Worm (Caenorhabditis elegans) whole organism, L4 larva: Measurements from ENCODE around the gene F42A10.5.
"Not testable (repeated sequence)": the region's sequence is repeated elsewhere in the genome, so short reads cannot be mapped to it uniquely, and the experiment has no call there.

Experiments
- F10B5.3 ChIP-seq: sonication (generic microtip); optimal IDR thresholded peaks from 2 replicates; lab custom pipeline; 2016; ENCODE audit warnings: mild to moderate bottlenecking, missing genetic modification characterization, missing compliant biosample characterization
- F37D6.2 ChIP-seq: sonication (generic microtip); optimal IDR thresholded peaks from 2 replicates; lab custom pipeline; 2016; ENCODE audit warnings: mild to moderate bottlenecking, missing genetic modification characterization, missing compliant biosample characterization
- T20F7.1 ChIP-seq: fragments of 200-800 bp; sonication (Bioruptor generic); optimal IDR thresholded peaks from 2 replicates; lab custom pipeline; 2018; ENCODE audit warnings: mild to moderate bottlenecking, missing genetic modification characterization, missing compliant biosample characterization
- T26A8.4 ChIP-seq: fragments of 200-800 bp; sonication (Bioruptor generic); IDR thresholded peaks from 2 replicates; pipeline ENCODE4 v1.3.6; 2022; ENCODE audit warnings: missing genetic modification characterization, missing compliant biosample characterization
- Y48G9A.11 ChIP-seq: fragments of 200-800 bp; sonication (Bioruptor generic); IDR thresholded peaks from 2 replicates; pipeline ENCODE4 v1.3.6; 2022; ENCODE audit warnings: missing genetic modification reagents, missing genetic modification characterization, missing compliant biosample characterization
- Y5F2A.4 ChIP-seq: fragments of 200-800 bp; sonication (Bioruptor generic); optimal IDR thresholded peaks from 2 replicates; lab custom pipeline; 2018; ENCODE audit warnings: mild to moderate bottlenecking, missing genetic modification characterization, missing compliant biosample characterization
- Y75B8A.6 ChIP-seq: fragments of 200-800 bp; sonication (Bioruptor generic); IDR thresholded peaks from 2 replicates; pipeline ENCODE4 v1.3.6; 2022; ENCODE audit warnings: missing genetic modification reagents, missing genetic modification characterization, missing compliant biosample characterization
- aha-1 ChIP-seq: fragments of 150-350 bp; peaks from one replicate; lab custom pipeline; 2014; ENCODE audit warnings: missing biosample characterization, missing genetic modification characterization
- ceh-20 ChIP-seq: fragments of 200-800 bp; sonication (Bioruptor generic); IDR thresholded peaks from 2 replicates; pipeline ENCODE4 v1.3.6; 2022; ENCODE audit warnings: missing genetic modification reagents, missing genetic modification characterization, missing compliant biosample characterization
- ceh-28 ChIP-seq: fragments of 150-350 bp; optimal IDR thresholded peaks from 2 replicates; lab custom pipeline; 2014; ENCODE audit warnings: missing biosample characterization, missing genetic modification reagents, missing genetic modification characterization
- ceh-44 ChIP-seq: fragments of 200-800 bp; sonication (Bioruptor generic); IDR thresholded peaks from 2 replicates; pipeline ENCODE4 v1.3.6; 2022; ENCODE audit warnings: missing genetic modification reagents, missing genetic modification characterization, missing compliant biosample characterization
- cey-2 ChIP-seq: sonication (generic microtip); optimal IDR thresholded peaks from 3 replicates; lab custom pipeline; 2017; ENCODE audit warnings: missing genetic modification characterization, mild to moderate bottlenecking, missing compliant biosample characterization, antibody characterized with exemption, borderline replicate concordance; ENCODE audit not compliant: insufficient read depth
- ctbp-1 ChIP-seq: fragments of 200-800 bp; sonication (Bioruptor generic); IDR thresholded peaks from 2 replicates; pipeline ENCODE4 v1.3.6; 2022; ENCODE audit warnings: missing genetic modification reagents, missing genetic modification characterization, missing compliant biosample characterization
- dmd-6 ChIP-seq: fragments of 200-800 bp; sonication (Bioruptor generic); IDR thresholded peaks from 2 replicates; pipeline ENCODE4 v1.3.6; 2022; ENCODE audit warnings: missing genetic modification reagents, missing genetic modification characterization, missing compliant biosample characterization
- dmd-8 ChIP-seq: fragments of 200-800 bp; sonication (Bioruptor generic); IDR thresholded peaks from 2 replicates; pipeline ENCODE4 v1.3.6; 2022; ENCODE audit warnings: missing genetic modification characterization, missing compliant biosample characterization
- dmd-9 ChIP-seq: fragments of 200-800 bp; sonication (Bioruptor generic); IDR thresholded peaks from 2 replicates; pipeline ENCODE4 v1.3.6; 2022; ENCODE audit warnings: missing genetic modification reagents, missing genetic modification characterization, missing compliant biosample characterization
- dve-1 ChIP-seq: sonication (generic microtip); optimal IDR thresholded peaks from 2 replicates; lab custom pipeline; 2017; ENCODE audit warnings: antibody characterized with exemption, mild to moderate bottlenecking, missing genetic modification characterization, missing compliant biosample characterization; ENCODE audit not compliant: insufficient read depth
- gei-8 ChIP-seq: fragments of 200-800 bp; sonication (Bioruptor generic); optimal IDR thresholded peaks from 2 replicates; lab custom pipeline; 2018; ENCODE audit warnings: mild to moderate bottlenecking, missing genetic modification characterization, missing compliant biosample characterization
- hif-1 ChIP-seq, 2 experiments: sonication (generic microtip); optimal IDR thresholded peaks; 2 replicates each; lab custom pipeline; 2016 to 2017; ENCODE audit warnings: missing compliant biosample characterization in 2 of 2, missing genetic modification characterization in 2 of 2, missing genetic modification reagents in 2 of 2, missing genotype in 2 of 2, mild to moderate bottlenecking in 1 of 2
- hlh-11 ChIP-seq: fragments of 200-800 bp; sonication (Bioruptor generic); optimal IDR thresholded peaks from 2 replicates; lab custom pipeline; 2018; ENCODE audit warnings: mild to moderate bottlenecking, missing genetic modification characterization, missing compliant biosample characterization
- hlh-30 ChIP-seq: sonication (generic microtip); optimal IDR thresholded peaks from 2 replicates; lab custom pipeline; 2017; ENCODE audit warnings: antibody characterized with exemption, mild to moderate bottlenecking, missing genetic modification characterization, missing compliant biosample characterization; ENCODE audit not compliant: insufficient read depth
- hmg-1.1 ChIP-seq: fragments of 200-800 bp; sonication (Bioruptor generic); IDR thresholded peaks from 2 replicates; pipeline ENCODE4 v1.3.6; 2022; ENCODE audit warnings: missing genetic modification reagents, missing genetic modification characterization, missing compliant biosample characterization
- lin-38 ChIP-seq: fragments of 200-800 bp; sonication (Bioruptor generic); IDR thresholded peaks from 2 replicates; pipeline ENCODE4 v1.3.6; 2022; ENCODE audit warnings: missing genetic modification reagents, missing genetic modification characterization, missing compliant biosample characterization
- lsy-2 ChIP-seq, 2 experiments: fragments of 150-350 bp in 1 of 2; sonication (generic microtip) in 1 of 2; optimal IDR thresholded peaks; 2 replicates each; lab custom pipeline; 2014 to 2017; ENCODE audit warnings: missing biosample characterization in 2 of 2, missing genetic modification characterization in 2 of 2
- mep-1 ChIP-seq: fragments of 150-350 bp; sonication (generic microtip); optimal IDR thresholded peaks from 3 replicates; lab custom pipeline; 2014; ENCODE audit warnings: missing biosample characterization, missing genetic modification characterization
- mes-2 ChIP-seq: sonication (generic microtip); optimal IDR thresholded peaks from 2 replicates; lab custom pipeline; 2016; ENCODE audit warnings: missing genotype, mild to moderate bottlenecking, missing genetic modification characterization, missing compliant biosample characterization; ENCODE audit not compliant: poor library complexity, severe bottlenecking
- mxl-3 ChIP-seq: fragments of 200-800 bp; sonication (Bioruptor generic); optimal IDR thresholded peaks from 2 replicates; lab custom pipeline; 2018; ENCODE audit warnings: mild to moderate bottlenecking, missing genetic modification characterization, missing compliant biosample characterization
- nhr-10 ChIP-seq: fragments of 150-350 bp; optimal IDR thresholded peaks from 2 replicates; lab custom pipeline; 2014; ENCODE audit warnings: missing biosample characterization, missing genetic modification characterization
- nhr-102 ChIP-seq: sonication (generic microtip); optimal IDR thresholded peaks from 2 replicates; lab custom pipeline; 2016; ENCODE audit warnings: mild to moderate bottlenecking, missing genetic modification characterization, moderate library complexity, missing compliant biosample characterization
- nhr-11 ChIP-seq: fragments of 150-350 bp; optimal IDR thresholded peaks from 2 replicates; lab custom pipeline; 2014; ENCODE audit warnings: missing biosample characterization, missing genetic modification characterization
- nhr-28 ChIP-seq: fragments of 150-350 bp; optimal IDR thresholded peaks from 2 replicates; lab custom pipeline; 2014; ENCODE audit warnings: missing biosample characterization, missing genetic modification characterization
- nhr-42 ChIP-seq: fragments of 200-800 bp; sonication (Bioruptor generic); IDR thresholded peaks from 2 replicates; pipeline ENCODE4 v1.3.6; 2022; ENCODE audit warnings: missing genetic modification characterization, missing compliant biosample characterization
- nhr-48 ChIP-seq: sonication (generic microtip); optimal IDR thresholded peaks from 2 replicates; lab custom pipeline; 2016; ENCODE audit warnings: mild to moderate bottlenecking, missing genetic modification characterization, missing compliant biosample characterization
- pha-4 ChIP-seq, 2 experiments: fragments of 150-350 bp in 1 of 2; fragments of 200-800 bp in 1 of 2; sonication (Bioruptor generic) in 1 of 2; IDR thresholded peaks in 1 of 2; optimal IDR thresholded peaks in 1 of 2; 2 replicates each; pipeline versions ENCODE4 v1.3.6 to Lab custom; 2014 to 2022; ENCODE audit warnings: missing genetic modification characterization in 2 of 2, missing genetic modification reagents in 2 of 2, missing biosample characterization in 1 of 2, missing compliant biosample characterization in 1 of 2
- php-3 ChIP-seq: fragments of 200-800 bp; sonication (Bioruptor generic); IDR thresholded peaks from 2 replicates; pipeline ENCODE4 v1.3.6; 2022; ENCODE audit warnings: missing genetic modification reagents, missing genetic modification characterization, missing compliant biosample characterization
- rbr-2 ChIP-seq: sonication (generic microtip); optimal IDR thresholded peaks from 2 replicates; lab custom pipeline; 2016; ENCODE audit warnings: missing genotype, missing genetic modification characterization, missing compliant biosample characterization
- set-16 ChIP-seq: fragments of 200-800 bp; sonication (Bioruptor generic); IDR thresholded peaks from 2 replicates; pipeline ENCODE4 v1.3.6; 2022; ENCODE audit warnings: missing genetic modification reagents, missing genetic modification characterization, missing compliant biosample characterization
- skn-1 ChIP-seq: fragments of 150-350 bp; optimal IDR thresholded peaks from 2 replicates; lab custom pipeline; 2014; ENCODE audit warnings: missing biosample characterization, missing genetic modification characterization
- snpc-1.2 ChIP-seq: fragments of 200-800 bp; sonication (Bioruptor generic); IDR thresholded peaks from 2 replicates; pipeline ENCODE4 v1.3.6; 2022; ENCODE audit warnings: missing genetic modification reagents, missing genetic modification characterization, missing compliant biosample characterization
- spr-1 ChIP-seq: sonication (generic microtip); optimal IDR thresholded peaks from 2 replicates; lab custom pipeline; 2016; ENCODE audit warnings: mild to moderate bottlenecking, missing genetic modification characterization, missing compliant biosample characterization
- spr-3 ChIP-seq: fragments of 200-800 bp; sonication (Bioruptor generic); optimal IDR thresholded peaks from 2 replicates; lab custom pipeline; 2018; ENCODE audit warnings: mild to moderate bottlenecking, missing genetic modification characterization, missing compliant biosample characterization
- unc-130 ChIP-seq: sonication (generic microtip); optimal IDR thresholded peaks from 2 replicates; lab custom pipeline; 2016; ENCODE audit warnings: missing genetic modification reagents, missing genetic modification characterization, missing compliant biosample characterization
- unc-62 ChIP-seq, 3 experiments: fragments of 150-350 bp in 1 of 3; sonication (generic microtip); optimal IDR thresholded peaks in 2 of 3; peaks in 1 of 3; 1 replicate in 1 of 3; 2 replicates in 2 of 3; lab custom pipeline; 2014 to 2017; ENCODE audit warnings: missing biosample characterization in 3 of 3, missing genetic modification characterization in 3 of 3, missing genetic modification reagents in 3 of 3, missing genotype in 1 of 3
- ztf-7 ChIP-seq: fragments of 150-350 bp; optimal IDR thresholded peaks from 2 replicates; lab custom pipeline; 2014; ENCODE audit warnings: missing biosample characterization, missing genetic modification characterization

F42A10.5 gene

DNA sequence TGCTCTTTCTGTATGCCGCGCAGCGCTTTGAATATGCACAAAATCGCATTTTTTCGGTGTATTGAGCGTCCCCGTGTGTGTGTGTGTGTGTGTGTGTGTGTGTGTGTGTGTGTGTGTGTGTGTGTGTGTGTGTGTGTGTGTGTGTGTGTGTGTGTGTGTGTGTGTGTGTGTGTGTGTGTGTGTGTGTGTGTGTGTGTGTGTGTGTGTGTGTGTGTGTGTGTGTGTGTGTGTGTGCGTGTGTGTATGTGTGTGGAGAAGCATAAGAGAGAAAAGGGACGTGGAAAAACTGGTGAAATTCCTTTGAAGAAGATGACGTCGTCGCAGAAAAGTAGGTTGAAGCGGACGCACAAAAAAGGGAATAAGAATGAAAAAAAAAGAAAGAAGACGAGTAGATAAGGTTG, 39.9 kb downstream of the F42A10.5 start:
- TF ChIP-seq spr-1 (peak; percentile 3), lsy-2 (tag; optimal IDR thresholded peaks at IDR 0.05; lab: Kevin White, UChicago) (peak; percentile 2 to 4), F37D6.2 (peak; percentile 78), T26A8.4 (GFP tag; lab: Robert Waterston, UW) (0 out of 2 replicates have a peak, but pooled peaks have one; percentile 18), gei-8 (GFP tag; lab: Kevin White, UChicago) (peak; percentile 54), hif-1 (tag; optimal IDR thresholded peaks at IDR 0.05; lab: Kevin White, UChicago) (peak in 1 of 2 experiments; percentile 87), mep-1 (tag; lab: Kevin White, UChicago) (peak; percentile 74), mxl-3 (GFP tag; lab: Kevin White, UChicago) (peak; percentile 70), pha-4 (GFP tag; IDR thresholded peaks at IDR 0.05; lab: Robert Waterston, UW) (peak; percentile 57; the same call in 1 of the 2 replicates), nhr-42 (GFP tag; lab: Robert Waterston, UW) (peak; percentile 26; the same call in 1 of the 2 replicates), ctbp-1 (GFP tag; lab: Robert Waterston, UW) (peak; percentile 86; the same call in 1 of the 2 replicates), ceh-20 (GFP tag; lab: Robert Waterston, UW) (peak; percentile 75), set-16 (GFP tag; lab: Robert Waterston, UW) (peak; percentile 51), Y5F2A.4 (GFP tag; lab: Kevin White, UChicago) (peak; percentile 7), spr-3 (GFP tag; lab: Kevin White, UChicago) (peak; percentile 64), dve-1 (tag; lab: Kevin White, UChicago) (peak; percentile 84), unc-62 (GFP tag; optimal IDR thresholded peaks at IDR 0.05 in 1 of 2; lab: Kevin White, UChicago) (peak in 1 of 2 experiments; percentile 11), dmd-6 (GFP tag; lab: Robert Waterston, UW) (peak; percentile 49), T20F7.1 (peak; percentile 67), dmd-9 (GFP tag; lab: Robert Waterston, UW) (peak; percentile 29; the same call in 1 of the 2 replicates), nhr-102 (peak; percentile 17), lin-38 (GFP tag; lab: Robert Waterston, UW) (peak; percentile 36; the same call in 1 of the 2 replicates), aha-1 (tag; lab: Kevin White, UChicago) (peak; percentile 96), hmg-1.1 (GFP tag; lab: Robert Waterston, UW) (peak; percentile 72), dmd-8 (peak; percentile 40; the same call in 1 of the 2 replicates), hlh-30 (peak; percentile 46), F10B5.3 (tag; lab: Kevin White, UChicago) (peak; percentile 10), hlh-11 (tag; lab: Kevin White, UChicago) (peak; percentile 83), rbr-2 (tag; lab: Kevin White, UChicago) (peak; percentile 90)
- not testable (repeated sequence) for TF ChIP-seq pha-4, unc-62 (tag; optimal IDR thresholded peaks at IDR 0.05; lab: Kevin White, UChicago)

DNA sequence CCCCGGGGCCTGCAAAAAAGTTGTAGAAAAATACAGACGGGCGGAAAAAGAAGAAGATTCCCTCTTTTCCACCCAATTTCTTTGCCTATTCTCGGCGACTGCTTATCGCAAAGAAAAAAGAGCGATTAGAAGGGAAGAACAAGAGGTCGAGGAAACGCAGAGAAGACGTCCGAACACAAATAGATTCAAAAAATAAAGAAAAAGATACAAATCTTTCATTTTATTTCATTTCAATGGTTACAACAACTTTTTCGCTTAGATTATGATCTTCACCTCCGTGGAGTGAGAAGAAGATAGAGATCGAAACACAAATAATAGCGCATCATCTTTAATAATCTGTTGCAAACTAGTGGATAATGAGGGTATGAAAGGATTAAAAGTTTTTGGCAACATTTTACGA, 41.2 kb downstream of the F42A10.5 start:
- TF ChIP-seq nhr-48 (tag; lab: Kevin White, UChicago) (peak; percentile 7), nhr-28 (tag; lab: Kevin White, UChicago) (peak; percentile 29), skn-1 (tag; lab: Kevin White, UChicago) (no peak), unc-62 (GFP tag; optimal IDR thresholded peaks at IDR 0.05 in 1 of 2; lab: Kevin White, UChicago) (peak in 1 of 2 experiments; percentile 36), unc-62 (tag; optimal IDR thresholded peaks at IDR 0.05; lab: Kevin White, UChicago) (no peak), unc-130 (GFP tag; lab: Kevin White, UChicago) (no peak), dmd-6 (GFP tag; lab: Robert Waterston, UW) (peak; percentile 16; the same call in 1 of the 2 replicates)

DNA sequence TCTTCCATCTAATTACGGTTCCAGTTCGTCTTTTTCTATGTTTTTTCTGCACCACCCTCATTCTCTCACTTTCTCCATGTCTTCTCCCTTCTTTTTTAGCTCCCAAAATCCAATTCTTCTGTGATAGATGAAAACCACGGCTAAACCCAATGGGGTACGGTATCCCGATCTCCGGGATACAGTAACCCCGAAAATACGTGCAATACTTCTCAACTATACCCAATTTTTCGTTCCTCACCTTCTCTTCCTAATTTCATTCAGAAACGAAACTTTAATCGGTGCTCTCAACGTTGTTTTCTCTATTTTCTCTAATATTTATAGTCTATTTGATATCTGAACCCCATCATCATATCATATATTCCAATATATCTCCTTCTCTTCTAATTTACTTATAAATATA, 49.6 kb downstream of the F42A10.5 start:
- no peak for TF ChIP-seq nhr-10 (tag; lab: Kevin White, UChicago)
- no peak for TF ChIP-seq ceh-28 (tag; lab: Kevin White, UChicago)
- 0 out of 2 replicates have a peak, but pooled peaks have one; percentile 55 for TF ChIP-seq nhr-42 (GFP tag; lab: Robert Waterston, UW)
- no peak for TF ChIP-seq cey-2
- peak; percentile 15 for TF ChIP-seq mes-2 (tag; lab: Kevin White, UChicago)
- peak; percentile 64; the same call in 1 of the 2 replicates for TF ChIP-seq Y48G9A.11
- no peak; the same call in 1 of the 2 replicates for TF ChIP-seq snpc-1.2 (GFP tag; lab: Robert Waterston, UW)
- 0 out of 2 replicates have a peak, but pooled peaks have one; percentile 37 for TF ChIP-seq Y75B8A.6 (GFP tag; lab: Robert Waterston, UW)
- peak; percentile 42; the same call in 1 of the 2 replicates for TF ChIP-seq php-3 (GFP tag; lab: Robert Waterston, UW)
- no peak for TF ChIP-seq nhr-11 (tag; lab: Kevin White, UChicago)
- no peak for TF ChIP-seq mxl-3 (GFP tag; lab: Kevin White, UChicago)
- peak; percentile 11 for TF ChIP-seq Y5F2A.4 (GFP tag; lab: Kevin White, UChicago)
- TF ChIP-seq ceh-44 (GFP tag; lab: Robert Waterston, UW): no peak
- peak; percentile 13 to 23 for TF ChIP-seq lsy-2 (tag; optimal IDR thresholded peaks at IDR 0.05; lab: Kevin White, UChicago)
- TF ChIP-seq lin-38 (GFP tag; lab: Robert Waterston, UW): peak; percentile 45
- no peak for TF ChIP-seq ztf-7 (tag; lab: Kevin White, UChicago)
